Worm (Caenorhabditis elegans): ENCODE data around the gene dpyd-1.

- TF ChIP-seq ceh-79 (tag; optimal IDR thresholded peaks at IDR 0.05) (no peak), unc-62 (GFP tag; optimal IDR thresholded peaks at IDR 0.05) (no peak), ztf-25 (GFP tag; IDR thresholded peaks at IDR 0.05) (0 out of 2 replicates have a peak, but pooled peaks have one; percentile 28), F49E8.2 (tag; optimal IDR thresholded peaks at IDR 0.05; ENCODE audit: insufficient read depth) (no peak)
These were observed 17.7 kb downstream of the dpyd-1 start for ce11 chrX:5485284-5485927.

Measured in whole organism, young adult.